Worm (Caenorhabditis elegans) whole organism, late embryonic: ENCODE measurements around the gene cni-1.

Source experiments
- ama-1 ChIP-seq: fragments of 150-350 bp; optimal IDR thresholded peaks from 2 replicates; lab custom pipeline; 2014
- ceh-24 ChIP-seq: sonication (generic microtip); optimal IDR thresholded peaks from 2 replicates; lab custom pipeline; 2016; ENCODE audit warnings: mild to moderate bottlenecking, missing genetic modification characterization, missing compliant biosample characterization
- ets-4 ChIP-seq: sonication (generic microtip); optimal IDR thresholded peaks from 2 replicates; lab custom pipeline; 2016; ENCODE audit warnings: missing genetic modification characterization, missing compliant biosample characterization
- hlh-13 ChIP-seq: fragments of 200-800 bp; sonication (Bioruptor generic); optimal IDR thresholded peaks from 2 replicates; lab custom pipeline; 2018; ENCODE audit warnings: mild to moderate bottlenecking, missing genetic modification characterization, missing compliant biosample characterization
- pha-2 ChIP-seq: sonication (generic microtip); optimal IDR thresholded peaks from 2 replicates; lab custom pipeline; 2017; ENCODE audit warnings: mild to moderate bottlenecking, missing genetic modification characterization, missing compliant biosample characterization
- unc-86 ChIP-seq: sonication (generic microtip); optimal IDR thresholded peaks from 2 replicates; lab custom pipeline; 2016; ENCODE audit warnings: missing genetic modification characterization, missing compliant biosample characterization

Gene cni-1

DNA sequence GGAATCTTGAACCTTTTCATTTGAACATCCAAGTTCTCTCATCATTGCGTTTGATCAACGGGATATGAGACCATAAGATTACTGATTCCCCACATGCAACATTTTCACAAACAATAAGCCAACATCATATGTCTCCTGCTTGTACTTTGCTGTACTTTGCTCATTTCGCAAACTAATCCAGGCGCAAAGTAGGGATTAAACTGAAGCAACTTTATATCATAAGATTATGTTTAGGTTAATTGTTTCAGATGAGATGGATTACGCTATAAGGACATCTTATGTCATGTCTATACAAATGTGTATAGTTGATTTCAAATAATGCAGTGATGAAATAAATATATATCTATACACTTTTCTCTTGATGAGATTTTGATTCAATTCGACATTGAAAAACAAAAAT lies 49.4 kb downstream of the cni-1 start:
- no peak for TF ChIP-seq unc-86 (tag; lab: Kevin White, UChicago)
- no peak for TF ChIP-seq ama-1 (lab: Kevin White, UChicago)
- no peak for TF ChIP-seq ets-4 (tag; lab: Kevin White, UChicago)
- TF ChIP-seq pha-2 (tag; lab: Kevin White, UChicago), result no peak
- TF ChIP-seq hlh-13 (GFP tag; lab: Kevin White, UChicago), result no peak
- TF ChIP-seq ceh-24 (tag; lab: Kevin White, UChicago), result no peak
- TF ChIP-seq, all 69 proteins: peak for 0
